Worm (Caenorhabditis elegans) whole organism, young adult: ENCODE data around the gene ZK180.5.

Experiments used
- F10E7.11 ChIP-seq: sonication (generic microtip); optimal IDR thresholded peaks from 2 replicates; lab custom pipeline; 2017; ENCODE audit warnings: mild to moderate bottlenecking, missing genetic modification characterization, moderate library complexity, missing compliant biosample characterization
- Y53F4B.3 ChIP-seq: fragments of 200-800 bp; sonication (Bioruptor generic); IDR thresholded peaks from 2 replicates; pipeline ENCODE4 v1.3.6; 2022; ENCODE audit warnings: missing genetic modification reagents, missing genetic modification characterization, missing compliant biosample characterization
- ama-1 ChIP-seq, 3 experiments: fragments of 150-350 bp in 1 of 3; sonication (generic microtip) in 2 of 3; optimal IDR thresholded peaks; 2 replicates each; lab custom pipeline; 2014 to 2018; ENCODE audit warnings: missing biosample characterization in 2 of 3, missing genetic modification characterization in 2 of 3, missing genetic modification reagents in 2 of 3
- lir-1 ChIP-seq: fragments of 200-800 bp; sonication (Bioruptor generic); conservative IDR thresholded peaks from 2 replicates; pipeline ENCODE4 v1.3.6; 2022; ENCODE audit warnings: missing genetic modification reagents, missing genetic modification characterization, missing compliant biosample characterization
- madf-10 ChIP-seq: sonication (generic microtip); optimal IDR thresholded peaks from 2 replicates; lab custom pipeline; 2016; ENCODE audit warnings: mild to moderate bottlenecking, missing genetic modification characterization, missing compliant biosample characterization
- mes-4 ChIP-seq: sonication (generic microtip); optimal IDR thresholded peaks from 2 replicates; lab custom pipeline; 2016; ENCODE audit warnings: missing genotype, missing genetic modification characterization, missing compliant biosample characterization
- nfya-1 ChIP-seq: sonication (generic microtip); optimal IDR thresholded peaks from 2 replicates; lab custom pipeline; 2017; ENCODE audit warnings: antibody characterized with exemption, missing compliant biosample characterization, missing genetic modification characterization, borderline replicate concordance; ENCODE audit not compliant: insufficient read depth
- pha-4 ChIP-seq: fragments of 150-350 bp; sonication (generic microtip); optimal IDR thresholded peaks from 2 replicates; lab custom pipeline; 2014; ENCODE audit warnings: missing biosample characterization, missing genetic modification reagents, missing genetic modification characterization
- snpc-1.1 ChIP-seq: sonication (generic microtip); optimal IDR thresholded peaks from 2 replicates; lab custom pipeline; 2017; ENCODE audit warnings: missing genetic modification characterization, mild to moderate bottlenecking, missing compliant biosample characterization, antibody characterized with exemption, moderate library complexity, missing genotype, missing genetic modification reagents; ENCODE audit not compliant: insufficient read depth
- snpc-4 ChIP-seq, 5 experiments: fragments of 150-350 bp in 1 of 5; sonication (generic microtip) in 4 of 5; optimal IDR thresholded peaks; 2 replicates each; lab custom pipeline; 2014 to 2018; ENCODE audit warnings: missing genetic modification characterization in 5 of 5, missing biosample characterization in 3 of 5, antibody characterized with exemption in 2 of 5, mild to moderate bottlenecking in 2 of 5, missing compliant biosample characterization in 2 of 5, missing genotype in 2 of 5, moderate library complexity in 2 of 5, missing genetic modification reagents in 1 of 5
- somi-1 ChIP-seq: fragments of 200-800 bp; sonication (Bioruptor generic); optimal IDR thresholded peaks from 2 replicates; lab custom pipeline; 2018; ENCODE audit warnings: mild to moderate bottlenecking, missing genetic modification characterization, missing compliant biosample characterization
- unc-62 ChIP-seq: fragments of 150-350 bp; optimal IDR thresholded peaks from 2 replicates; lab custom pipeline; 2014; ENCODE audit warnings: missing biosample characterization, missing genetic modification reagents, missing genetic modification characterization
- ztf-26 ChIP-seq: sonication (generic microtip); optimal IDR thresholded peaks from 2 replicates; lab custom pipeline; 2017; ENCODE audit warnings: missing genetic modification characterization, missing compliant biosample characterization

DNA sequence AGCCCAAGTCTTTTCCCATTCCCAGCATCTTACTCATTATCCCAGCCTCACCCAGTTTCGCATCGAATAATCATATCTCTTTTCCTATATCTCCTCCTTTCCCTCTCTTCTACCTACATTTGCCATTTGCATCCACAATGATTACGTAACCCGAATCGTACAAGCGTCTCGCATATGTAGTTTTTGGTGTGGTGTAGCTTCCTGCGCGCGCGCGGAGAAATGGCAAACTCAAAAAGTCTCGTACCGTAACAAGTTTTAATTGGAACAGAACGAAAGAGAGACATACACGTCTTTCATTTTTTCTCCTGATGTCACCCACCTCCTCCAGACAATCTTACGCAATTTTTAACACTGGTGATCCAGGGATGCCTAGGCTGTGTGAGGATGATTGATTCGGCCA lies 9.1 kb upstream of the ZK180.5 start:
- no peak for TF ChIP-seq Y53F4B.3
- no peak for TF ChIP-seq somi-1 (GFP tag; lab: Kevin White, UChicago)
- no peak for TF ChIP-seq madf-10
- TF ChIP-seq pha-4 (tag; lab: Kevin White, UChicago): no peak
- TF ChIP-seq snpc-1.1 (tag; lab: Kevin White, UChicago): no peak
- no peak for TF ChIP-seq snpc-4 (GFP tag; optimal IDR thresholded peaks at IDR 0.05; lab: Kevin White, UChicago)
- TF ChIP-seq snpc-4 (tag; optimal IDR thresholded peaks at IDR 0.05; lab: Kevin White, UChicago): no peak
- TF ChIP-seq nfya-1 (tag; lab: Kevin White, UChicago): no peak
- no peak for TF ChIP-seq unc-62 (GFP tag; lab: Kevin White, UChicago)
- TF ChIP-seq lir-1 (GFP tag; lab: Robert Waterston, UW): no peak
- TF ChIP-seq F10E7.11: no peak
- no peak for TF ChIP-seq ama-1 (optimal IDR thresholded peaks at IDR 0.05; lab: Kevin White, UChicago)
- no peak for TF ChIP-seq ama-1 (GFP tag; optimal IDR thresholded peaks at IDR 0.05; lab: Kevin White, UChicago)
- no peak for TF ChIP-seq ztf-26 (tag; lab: Kevin White, UChicago)
- no peak for TF ChIP-seq mes-4 (tag; lab: Kevin White, UChicago)
